Worm (Caenorhabditis elegans): ENCODE data around the gene glb-32.

DNA sequence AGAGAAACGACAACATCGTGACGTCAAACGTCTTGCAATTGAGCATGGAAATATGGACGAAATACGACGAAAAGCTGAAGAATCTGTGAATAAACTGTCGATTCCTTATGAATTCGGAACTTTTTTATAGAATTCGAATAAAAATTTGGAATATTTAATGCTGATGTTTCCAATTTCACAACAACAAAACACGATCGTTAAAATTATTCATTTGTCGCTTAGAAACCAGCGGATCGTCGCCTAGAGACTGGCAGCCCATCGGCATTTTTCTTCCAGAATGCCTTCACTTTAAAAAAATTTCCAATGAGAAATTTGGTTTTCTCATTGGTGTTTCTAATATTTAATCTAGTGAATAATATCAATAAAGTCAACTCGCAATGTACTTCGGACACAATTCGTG is 36.0 kb downstream of the glb-32 start, which contains the start of gene cwp-4:
- TF ChIP-seq unc-55 (GFP tag; optimal IDR thresholded peaks at IDR 0.05), result no peak
- TF ChIP-seq ztf-11 (tag; optimal IDR thresholded peaks at IDR 0.05), result no peak
- TF ChIP-seq fos-1 (tag; optimal IDR thresholded peaks at IDR 0.05), result no peak
- no peak for TF ChIP-seq nhr-77 (tag; optimal IDR thresholded peaks at IDR 0.05)
- TF ChIP-seq gmeb-1 (tag; optimal IDR thresholded peaks at IDR 0.05), result no peak
- no peak for TF ChIP-seq zag-1 (tag; optimal IDR thresholded peaks at IDR 0.05)
- no peak for TF ChIP-seq ztf-1 (GFP tag; conservative IDR thresholded peaks at IDR 0.05)

All from whole organism, L2 larva.